Fruit fly (Drosophila melanogaster) whole organism, wandering third instar larva: Measurements from ENCODE around the gene smash.

Experiments used
- Abd-B ChIP-seq: fragments of >200 bp; optimal IDR thresholded peaks from 2 replicates; lab custom pipeline; 2017; ENCODE audit warnings: missing biosample characterization, missing genetic modification characterization
- CG32264 ChIP-seq: fragments of 200-800 bp; sonication (Bioruptor generic); optimal IDR thresholded peaks from 2 replicates; lab custom pipeline; 2016; ENCODE audit warnings: missing biosample characterization, missing genetic modification characterization
- CG9705 ChIP-seq: fragments of 200-800 bp; sonication (Bioruptor generic); optimal IDR thresholded peaks from 2 replicates; lab custom pipeline; 2018; ENCODE audit warnings: missing biosample characterization, mild to moderate bottlenecking, missing genetic modification characterization
- CrebA ChIP-seq: fragments of 200-800 bp; sonication (Bioruptor generic); optimal IDR thresholded peaks from 2 replicates; lab custom pipeline; 2016; ENCODE audit warnings: missing biosample characterization, mild to moderate bottlenecking, missing genetic modification characterization, borderline replicate concordance
- Dfd ChIP-seq: fragments of >200 bp; optimal IDR thresholded peaks from 2 replicates; lab custom pipeline; 2017; ENCODE audit warnings: missing biosample characterization, missing genetic modification characterization
- Dif ChIP-seq: fragments of 200-275, 200-300 bp; sonication (Bioruptor generic); optimal IDR thresholded peaks from 2 replicates; lab custom pipeline; 2018; ENCODE audit warnings: missing biosample characterization, missing genetic modification characterization; ENCODE audit not compliant: partially characterized antibody
- HLH106 ChIP-seq: fragments of 200-800 bp; optimal IDR thresholded peaks from 3 replicates; lab custom pipeline; 2019; ENCODE audit warnings: missing biosample characterization, mild to moderate bottlenecking, missing genetic modification characterization, moderate library complexity
- Hnf4 ChIP-seq: fragments of 200-800 bp; sonication (Bioruptor generic); optimal IDR thresholded peaks from 2 replicates; lab custom pipeline; 2016; ENCODE audit warnings: missing biosample characterization, mild to moderate bottlenecking, missing genetic modification characterization
- Hr78 ChIP-seq: fragments of >200 bp; optimal IDR thresholded peaks from 2 replicates; lab custom pipeline; 2017; ENCODE audit warnings: missing biosample characterization, missing genetic modification characterization
- Hr83 ChIP-seq: fragments of 200-300 bp; sonication (Bioruptor generic); optimal IDR thresholded peaks from 2 replicates; lab custom pipeline; 2016; ENCODE audit warnings: missing biosample characterization, mild to moderate bottlenecking, missing genetic modification characterization, moderate library complexity; ENCODE audit not compliant: poor library complexity, severe bottlenecking
- Jra ChIP-seq: sonication (Bioruptor generic); optimal IDR thresholded peaks from 2 replicates; lab custom pipeline; 2016; ENCODE audit warnings: missing biosample characterization, missing genetic modification characterization
- Mio ChIP-seq: sonication (Bioruptor generic); optimal IDR thresholded peaks from 2 replicates; lab custom pipeline; 2016; ENCODE audit warnings: missing biosample characterization, missing genetic modification characterization
- Myc ChIP-seq: fragments of >200 bp; optimal IDR thresholded peaks from 2 replicates; lab custom pipeline; 2017
- OdsH ChIP-seq: fragments of 200-800 bp; sonication (Bioruptor generic); optimal IDR thresholded peaks from 2 replicates; lab custom pipeline; 2016; ENCODE audit warnings: missing biosample characterization, mild to moderate bottlenecking, missing genetic modification characterization
- Rel ChIP-seq, 2 experiments: fragments of 200-800 bp; sonication (Bioruptor generic) in 1 of 2; optimal IDR thresholded peaks; 2 replicates in 1 of 2; 3 replicates in 1 of 2; lab custom pipeline; 2016 to 2019; ENCODE audit warnings: mild to moderate bottlenecking in 2 of 2, missing biosample characterization in 2 of 2, missing genetic modification characterization in 2 of 2, moderate library complexity in 1 of 2
- Sp1 ChIP-seq: fragments of 200-800 bp; sonication (Bioruptor generic); optimal IDR thresholded peaks from 3 replicates; lab custom pipeline; 2019; ENCODE audit warnings: missing biosample characterization, mild to moderate bottlenecking, missing genetic modification characterization, moderate library complexity
- Vsx2 ChIP-seq: fragments of 200-300, 225-300 bp; sonication (Bioruptor generic); optimal IDR thresholded peaks from 2 replicates; lab custom pipeline; 2018; ENCODE audit warnings: missing biosample characterization, missing genetic modification characterization; ENCODE audit not compliant: partially characterized antibody
- dl ChIP-seq, 2 experiments: fragments of 175-275, 200-275 bp in 1 of 2; fragments of 200-275 bp in 1 of 2; sonication (Bioruptor generic); optimal IDR thresholded peaks; lab custom pipeline; 2018; ENCODE audit warnings: mild to moderate bottlenecking in 2 of 2, missing biosample characterization in 2 of 2, missing genetic modification characterization in 2 of 2, moderate library complexity in 2 of 2; ENCODE audit not compliant: partially characterized antibody in 2 of 2, insufficient read depth in 1 of 2
- dmrt93B ChIP-seq: fragments of 200-800 bp; sonication (Bioruptor generic); optimal IDR thresholded peaks from 2 replicates; lab custom pipeline; 2018; ENCODE audit warnings: missing biosample characterization, mild to moderate bottlenecking, missing genetic modification characterization
- dsf ChIP-seq: sonication (Bioruptor generic); optimal IDR thresholded peaks from 2 replicates; lab custom pipeline; 2016; ENCODE audit warnings: missing biosample characterization, missing genetic modification characterization, borderline replicate concordance
- ey ChIP-seq: fragments of 200-800 bp; sonication (Bioruptor generic); optimal IDR thresholded peaks from 2 replicates; lab custom pipeline; 2016; ENCODE audit warnings: missing biosample characterization, missing genetic modification characterization
- fru ChIP-seq: fragments of 200-800 bp; sonication (Bioruptor generic); optimal IDR thresholded peaks from 3 replicates; lab custom pipeline; 2016; ENCODE audit warnings: missing biosample characterization, mild to moderate bottlenecking, missing genetic modification characterization
- h ChIP-seq: fragments of 200-800 bp; sonication (Bioruptor generic); optimal IDR thresholded peaks from 3 replicates; lab custom pipeline; 2016; ENCODE audit warnings: missing biosample characterization, mild to moderate bottlenecking, missing genetic modification characterization
- jim ChIP-seq: fragments of 175-275, 200-325 bp; sonication (Bioruptor generic); optimal IDR thresholded peaks from 2 replicates; lab custom pipeline; 2016; ENCODE audit warnings: missing biosample characterization, mild to moderate bottlenecking, missing genetic modification characterization
- pan ChIP-seq: fragments of >200 bp; optimal IDR thresholded peaks from 2 replicates; lab custom pipeline; 2017
- rgr ChIP-seq: fragments of 200-800 bp; sonication (Bioruptor generic); optimal IDR thresholded peaks from 3 replicates; lab custom pipeline; 2016; ENCODE audit warnings: missing biosample characterization, mild to moderate bottlenecking, missing genetic modification characterization
- sage ChIP-seq: fragments of 200-800 bp; sonication (Bioruptor generic); optimal IDR thresholded peaks from 2 replicates; lab custom pipeline; 2016; ENCODE audit warnings: missing biosample characterization, mild to moderate bottlenecking, missing genetic modification characterization
- tai ChIP-seq: sonication (Bioruptor generic); optimal IDR thresholded peaks from 2 replicates; lab custom pipeline; 2016; ENCODE audit warnings: missing biosample characterization, missing genetic modification characterization
- usp ChIP-seq: fragments of >200 bp; optimal IDR thresholded peaks from 2 replicates; lab custom pipeline; 2017; ENCODE audit warnings: missing biosample characterization, missing genetic modification characterization
- woc ChIP-seq: sonication (Bioruptor generic); optimal IDR thresholded peaks from 2 replicates; lab custom pipeline; 2016; ENCODE audit warnings: missing biosample characterization, mild to moderate bottlenecking, missing genetic modification characterization

The smash gene

dm6 chr3R:4713775-4714360 lies 54.5 kb downstream of the smash start, which contains the start of gene eIF3f1:
Gene eIF3f1 (minus strand): TSS chr3R:4714182.
- TF ChIP-seq Jra (GFP tag; lab: Kevin White, UChicago) (no peak), ey (GFP tag; lab: Kevin White, UChicago) (no peak), pan (lab: Kevin White, UChicago) (no peak), fru (GFP tag; lab: Kevin White, UChicago) (peak; percentile 27), Myc (lab: Kevin White, UChicago) (no peak), Dif (GFP tag; lab: Kevin White, UChicago) (no peak), CG9705 (GFP tag; lab: Kevin White, UChicago) (no peak), dsf (no peak), HLH106 (tag; lab: Kevin White, UChicago) (peak; percentile 32), Abd-B (no peak), jim (GFP tag; lab: Kevin White, UChicago) (no peak), Rel (GFP tag; optimal IDR thresholded peaks at IDR 0.05; lab: Kevin White, UChicago) (no peak), Rel (tag; optimal IDR thresholded peaks at IDR 0.05; lab: Kevin White, UChicago) (peak; percentile 8), Dfd (GFP tag; lab: Kevin White, UChicago) (no peak), Hr83 (GFP tag; lab: Kevin White, UChicago) (peak; percentile 1), Hnf4 (GFP tag; lab: Kevin White, UChicago) (peak; percentile 3)

- no peak for TF ChIP-seq usp (GFP tag; lab: Kevin White, UChicago)
- TF ChIP-seq tai: no peak
Observed at dm6 chr3R:4717586-4717985, 58.2 kb downstream of the smash start.

dm6 chr3R:4724323-4724832 lies 65.0 kb downstream of the smash start:
- TF ChIP-seq pan (lab: Kevin White, UChicago): no peak
- no peak for TF ChIP-seq Vsx2 (GFP tag; lab: Kevin White, UChicago)
- no peak for TF ChIP-seq sage (GFP tag; lab: Kevin White, UChicago)

- TF ChIP-seq jim (GFP tag; lab: Kevin White, UChicago) (no peak), CG9705 (GFP tag; lab: Kevin White, UChicago) (no peak), dl (GFP tag; optimal IDR thresholded peaks at IDR 0.05; lab: Kevin White, UChicago; ENCODE audit: insufficient read depth in 1 of 2, partially characterized antibody in 2 of 2) (no peak), pan (lab: Kevin White, UChicago) (no peak), Myc (lab: Kevin White, UChicago) (no peak), Hnf4 (GFP tag; lab: Kevin White, UChicago) (no peak), sage (GFP tag; lab: Kevin White, UChicago) (no peak), Hr78 (GFP tag; lab: Kevin White, UChicago) (no peak), rgr (GFP tag; lab: Kevin White, UChicago) (no peak), h (no peak), dmrt93B (GFP tag; lab: Kevin White, UChicago) (no peak), usp (GFP tag; lab: Kevin White, UChicago) (no peak), CrebA (no peak), Sp1 (GFP tag; lab: Kevin White, UChicago) (no peak), Abd-B (no peak), fru (GFP tag; lab: Kevin White, UChicago) (no peak), Vsx2 (GFP tag; lab: Kevin White, UChicago) (no peak)
Observed at dm6 chr3R:4725349-4725748, 66.0 kb downstream of the smash start.

DNA sequence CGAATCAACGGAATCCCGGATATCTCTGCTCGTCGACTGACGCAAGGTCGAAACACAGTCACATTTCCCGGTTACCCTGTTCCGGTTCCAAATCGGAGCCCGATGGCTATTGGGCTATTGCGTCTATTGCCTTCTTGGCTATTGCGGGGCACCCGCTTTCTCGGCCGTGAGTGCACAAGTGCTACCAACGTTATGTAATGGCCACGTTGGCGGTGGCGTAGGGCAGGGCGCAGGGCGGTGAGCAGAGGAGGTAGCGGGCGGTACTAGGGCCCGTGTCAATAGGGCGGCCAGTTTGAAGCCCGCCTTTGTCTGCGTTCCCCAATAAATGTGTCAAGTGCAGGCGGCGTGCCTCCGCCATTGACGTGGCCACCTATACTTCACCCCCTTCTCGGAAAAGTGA lies 66.9 kb downstream of the smash start:
- TF ChIP-seq ey (GFP tag; lab: Kevin White, UChicago) (no peak), dl (GFP tag; optimal IDR thresholded peaks at IDR 0.05; lab: Kevin White, UChicago; ENCODE audit: insufficient read depth in 1 of 2, partially characterized antibody in 2 of 2) (no peak), HLH106 (tag; lab: Kevin White, UChicago) (no peak), usp (GFP tag; lab: Kevin White, UChicago) (no peak), pan (lab: Kevin White, UChicago) (no peak), OdsH (GFP tag; lab: Kevin White, UChicago) (no peak), Dif (GFP tag; lab: Kevin White, UChicago) (no peak), Mio (GFP tag; lab: Kevin White, UChicago) (no peak), tai (no peak), CG9705 (GFP tag; lab: Kevin White, UChicago) (no peak), CrebA (no peak), Jra (GFP tag; lab: Kevin White, UChicago) (no peak), woc (no peak), Hr78 (GFP tag; lab: Kevin White, UChicago) (no peak), CG32264 (GFP tag; lab: Kevin White, UChicago) (no peak)
- TF ChIP-seq, all 38 proteins: peak for 0
